Worm (Caenorhabditis elegans): Measurements from ENCODE around the gene C53A3.1.
A peak's percentile ranks its signal among the peaks of the same experiment; 100 is the strongest.
"Not testable (repeated sequence)": the region's sequence is repeated elsewhere in the genome, so short reads cannot be mapped to it uniquely, and the experiment has no call there.

The C53A3.1 gene

ce11 chrV:5758780-5759179 is 1.3 kb downstream of the C53A3.1 start, which contains the start of gene C53A3.4:
Gene C53A3.4 (minus strand): TSS chrV:5758880.
- TF ChIP-seq nhr-237 (tag; optimal IDR thresholded peaks at IDR 0.05) (no peak), pha-4 (tag; optimal IDR thresholded peaks at IDR 0.05) (no peak), fkh-10 (GFP tag; optimal IDR thresholded peaks at IDR 0.05) (no peak), lin-39 (tag; optimal IDR thresholded peaks at IDR 0.05) (no peak), daf-12 (tag; optimal IDR thresholded peaks at IDR 0.05) (no peak), nhr-23 (tag; optimal IDR thresholded peaks at IDR 0.05) (no peak), jun-1 (tag; optimal IDR thresholded peaks at IDR 0.05) (no peak), nhr-77 (tag; optimal IDR thresholded peaks at IDR 0.05) (no peak), lsy-12 (tag; optimal IDR thresholded peaks at IDR 0.05) (no peak), pqm-1 (tag; optimal IDR thresholded peaks at IDR 0.05) (no peak), sea-2 (GFP tag; optimal IDR thresholded peaks at IDR 0.05) (no peak), egl-5 (tag; optimal IDR thresholded peaks at IDR 0.05) (no peak), fkh-2 (tag; optimal IDR thresholded peaks at IDR 0.05) (no peak), aly-2 (tag; optimal IDR thresholded peaks at IDR 0.05) (no peak), elt-1 (tag; optimal IDR thresholded peaks at IDR 0.05) (no peak), nhr-12 (tag; optimal IDR thresholded peaks at IDR 0.05) (no peak), nhr-11 (tag; optimal IDR thresholded peaks at IDR 0.05) (no peak), fos-1 (tag; optimal IDR thresholded peaks at IDR 0.05) (no peak)

DNA sequence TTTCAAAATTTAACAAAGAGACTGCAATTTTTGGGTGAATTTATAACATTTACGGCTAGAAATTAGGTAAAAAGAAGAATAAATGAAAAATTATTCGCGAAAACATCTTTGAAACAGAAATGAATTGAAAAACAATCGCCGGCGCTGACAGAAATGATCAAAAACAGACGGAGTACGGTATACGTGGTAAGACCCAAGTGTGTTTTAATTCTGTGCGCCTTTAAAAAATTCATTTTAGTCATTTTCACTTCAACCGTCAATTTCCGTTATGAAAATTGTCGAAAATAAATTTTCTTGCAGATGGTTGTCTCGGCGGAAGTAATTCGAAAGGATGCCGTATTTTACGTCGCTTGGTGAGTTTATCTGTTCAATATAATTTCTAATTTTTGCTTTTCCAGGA is 3.8 kb downstream of the C53A3.1 start, which contains the start of gene C53A3.3:
Gene C53A3.3 (plus strand): TSS at position 301 of the 400 bp plus-strand sequence.
- TF ChIP-seq lin-15B (tag; optimal IDR thresholded peaks at IDR 0.05), result no peak
- no peak for TF ChIP-seq nhr-25 (tag; optimal IDR thresholded peaks at IDR 0.05)
- no peak for TF ChIP-seq daf-12 (tag; optimal IDR thresholded peaks at IDR 0.05)
- TF ChIP-seq unc-39 (tag; optimal IDR thresholded peaks at IDR 0.05), result no peak
- no peak for TF ChIP-seq nhr-77 (tag; optimal IDR thresholded peaks at IDR 0.05)
- no peak for TF ChIP-seq ztf-11 (tag; optimal IDR thresholded peaks at IDR 0.05)
- no peak for TF ChIP-seq aly-2 (tag; optimal IDR thresholded peaks at IDR 0.05)
- TF ChIP-seq pqm-1 (tag; optimal IDR thresholded peaks at IDR 0.05), result no peak
- no peak for TF ChIP-seq egl-5 (tag; optimal IDR thresholded peaks at IDR 0.05)
- no peak for TF ChIP-seq ceh-16 (tag; optimal IDR thresholded peaks at IDR 0.05)

DNA sequence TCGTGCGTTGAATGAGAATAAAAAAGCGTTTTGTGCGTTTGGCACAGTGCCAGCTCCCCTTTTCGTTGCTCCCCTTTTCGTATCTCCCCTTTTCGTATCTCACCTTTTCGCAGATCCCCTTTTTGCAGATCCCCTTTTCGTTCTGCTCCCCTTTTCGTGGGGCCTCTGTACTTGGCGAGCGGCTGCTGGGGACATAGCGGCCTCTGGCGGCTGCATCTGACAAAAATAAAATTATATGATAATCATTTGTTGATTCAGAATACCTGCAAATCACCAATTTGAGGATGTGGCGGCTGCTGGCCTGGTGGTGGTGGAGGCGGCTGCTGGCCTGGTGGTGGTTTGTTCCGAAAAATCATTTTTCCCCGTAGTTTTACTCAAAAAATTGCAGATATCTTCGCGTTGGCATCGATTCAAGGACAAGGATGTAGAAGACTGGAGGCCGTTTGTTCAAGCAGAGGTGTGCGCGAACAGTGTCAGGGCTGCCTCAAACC is 4.8 kb downstream of the C53A3.1 start, which contains the start of gene K09H11.11:
Gene K09H11.11 (minus strand): TSS at position 51 of the 491 bp plus-strand sequence.
- TF ChIP-seq nhr-11, hmg-11, unc-39 (tag; optimal IDR thresholded peaks at IDR 0.05): not testable (repeated sequence)

DNA sequence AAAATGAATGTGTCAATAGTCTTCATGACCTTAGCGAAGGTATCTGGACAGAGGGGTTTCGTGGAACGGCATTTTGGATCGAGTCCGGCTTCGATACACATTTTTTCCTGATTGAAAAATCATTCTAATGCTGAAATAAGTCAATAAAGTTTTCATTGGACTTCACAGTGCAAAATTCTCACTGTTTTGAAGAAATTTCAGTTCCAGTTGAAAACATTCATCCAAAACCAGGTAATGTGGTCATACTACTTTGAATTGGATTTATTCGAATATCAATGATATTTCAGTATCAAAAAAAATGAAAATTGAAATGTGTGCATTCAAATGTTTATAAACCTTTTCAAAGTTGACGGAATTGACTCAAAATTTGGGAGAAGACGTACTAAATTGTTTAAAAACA is 6.6 kb downstream of the C53A3.1 start, which contains the start of gene pgph-1:
Gene pgph-1 (minus strand): TSS at position 101 of the 400 bp plus-strand sequence.
- TF ChIP-seq nhr-25 (tag; optimal IDR thresholded peaks at IDR 0.05), result no peak
- TF ChIP-seq nfya-1 (tag; optimal IDR thresholded peaks at IDR 0.05; ENCODE audit: insufficient read depth), result no peak
- no peak for TF ChIP-seq ceh-9 (tag; optimal IDR thresholded peaks at IDR 0.05)
- TF ChIP-seq lin-39 (tag; optimal IDR thresholded peaks at IDR 0.05), result no peak
- no peak for TF ChIP-seq ZK546.5 (tag; optimal IDR thresholded peaks at IDR 0.05)
- TF ChIP-seq nhr-43 (tag; optimal IDR thresholded peaks at IDR 0.05; ENCODE audit: poor library complexity, severe bottlenecking), result no peak
- TF ChIP-seq nhr-11 (tag; optimal IDR thresholded peaks at IDR 0.05), result no peak
- TF ChIP-seq pha-4 (tag; optimal IDR thresholded peaks at IDR 0.05), result no peak
- TF ChIP-seq nhr-76 (tag; optimal IDR thresholded peaks at IDR 0.05), result no peak
- no peak for TF ChIP-seq nhr-28 (tag; optimal IDR thresholded peaks at IDR 0.05)
- no peak for TF ChIP-seq ceh-16 (tag; optimal IDR thresholded peaks at IDR 0.05)
- TF ChIP-seq unc-39 (tag; optimal IDR thresholded peaks at IDR 0.05), result no peak
- no peak for TF ChIP-seq pqm-1 (tag; optimal IDR thresholded peaks at IDR 0.05)

DNA sequence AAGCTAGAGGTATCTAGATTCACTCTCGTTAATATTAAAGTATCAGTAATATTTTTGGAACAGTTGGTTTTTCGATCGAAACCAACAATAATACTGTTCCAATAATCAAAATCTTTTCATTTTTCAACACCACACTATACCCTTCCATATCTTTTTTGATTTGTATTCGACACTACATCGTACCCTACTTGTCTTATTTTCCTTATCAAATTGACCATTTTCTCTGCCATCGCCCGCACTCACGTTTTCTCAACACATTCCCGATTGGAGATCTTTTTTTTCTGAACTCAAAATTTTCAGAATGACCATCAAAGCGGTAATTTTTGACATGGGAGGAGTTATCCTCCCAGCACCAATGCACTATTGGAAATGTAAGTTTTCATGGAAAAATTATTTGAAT is 12.5 kb downstream of the C53A3.1 start, which contains the start of gene acds-10:
Gene acds-10 (plus strand): TSS at position 301 of the 400 bp plus-strand sequence.
- TF ChIP-seq eor-1 (tag; optimal IDR thresholded peaks at IDR 0.05) (no peak), mml-1 (tag; optimal IDR thresholded peaks at IDR 0.05) (no peak), ceh-28 (tag; optimal IDR thresholded peaks at IDR 0.05) (no peak), ceh-9 (tag; optimal IDR thresholded peaks at IDR 0.05) (no peak), nhr-28 (tag; optimal IDR thresholded peaks at IDR 0.05) (no peak), elt-2 (tag; optimal IDR thresholded peaks at IDR 0.05) (peak; percentile 31), nhr-77 (tag; optimal IDR thresholded peaks at IDR 0.05) (no peak), nhr-11 (tag; optimal IDR thresholded peaks at IDR 0.05) (no peak), nhr-76 (tag; optimal IDR thresholded peaks at IDR 0.05) (no peak), pqm-1 (tag; optimal IDR thresholded peaks at IDR 0.05) (peak; percentile 36), nhr-237 (tag; optimal IDR thresholded peaks at IDR 0.05) (no peak), hmg-11 (tag; optimal IDR thresholded peaks at IDR 0.05) (no peak), nfya-1 (tag; optimal IDR thresholded peaks at IDR 0.05; ENCODE audit: insufficient read depth) (no peak), nhr-67 (tag; optimal IDR thresholded peaks at IDR 0.05) (no peak)

Measured in whole organism, L3 larva.